Fruit fly (Drosophila melanogaster) whole organism, wandering third instar larva: Measurements from ENCODE around the gene red.

Experiments used
- Abd-B ChIP-seq: fragments of >200 bp; optimal IDR thresholded peaks from 2 replicates; lab custom pipeline; 2017; ENCODE audit warnings: missing biosample characterization, missing genetic modification characterization
- CG32264 ChIP-seq: fragments of 200-800 bp; sonication (Bioruptor generic); optimal IDR thresholded peaks from 2 replicates; lab custom pipeline; 2016; ENCODE audit warnings: missing biosample characterization, missing genetic modification characterization
- CG9705 ChIP-seq: fragments of 200-800 bp; sonication (Bioruptor generic); optimal IDR thresholded peaks from 2 replicates; lab custom pipeline; 2018; ENCODE audit warnings: missing biosample characterization, mild to moderate bottlenecking, missing genetic modification characterization
- CrebA ChIP-seq: fragments of 200-800 bp; sonication (Bioruptor generic); optimal IDR thresholded peaks from 2 replicates; lab custom pipeline; 2016; ENCODE audit warnings: missing biosample characterization, mild to moderate bottlenecking, missing genetic modification characterization, borderline replicate concordance
- Dfd ChIP-seq: fragments of >200 bp; optimal IDR thresholded peaks from 2 replicates; lab custom pipeline; 2017; ENCODE audit warnings: missing biosample characterization, missing genetic modification characterization
- Dif ChIP-seq: fragments of 200-275, 200-300 bp; sonication (Bioruptor generic); optimal IDR thresholded peaks from 2 replicates; lab custom pipeline; 2018; ENCODE audit warnings: missing biosample characterization, missing genetic modification characterization; ENCODE audit not compliant: partially characterized antibody
- GATAd ChIP-seq: sonication (Bioruptor generic); optimal IDR thresholded peaks from 2 replicates; lab custom pipeline; 2016; ENCODE audit warnings: missing biosample characterization, missing genetic modification characterization
- HLH106 ChIP-seq: fragments of 200-800 bp; optimal IDR thresholded peaks from 3 replicates; lab custom pipeline; 2019; ENCODE audit warnings: missing biosample characterization, mild to moderate bottlenecking, missing genetic modification characterization, moderate library complexity
- Hnf4 ChIP-seq: fragments of 200-800 bp; sonication (Bioruptor generic); optimal IDR thresholded peaks from 2 replicates; lab custom pipeline; 2016; ENCODE audit warnings: missing biosample characterization, mild to moderate bottlenecking, missing genetic modification characterization
- Hr78 ChIP-seq: fragments of >200 bp; optimal IDR thresholded peaks from 2 replicates; lab custom pipeline; 2017; ENCODE audit warnings: missing biosample characterization, missing genetic modification characterization
- Hr83 ChIP-seq: fragments of 200-300 bp; sonication (Bioruptor generic); optimal IDR thresholded peaks from 2 replicates; lab custom pipeline; 2016; ENCODE audit warnings: missing biosample characterization, mild to moderate bottlenecking, missing genetic modification characterization, moderate library complexity; ENCODE audit not compliant: poor library complexity, severe bottlenecking
- Jra ChIP-seq: sonication (Bioruptor generic); optimal IDR thresholded peaks from 2 replicates; lab custom pipeline; 2016; ENCODE audit warnings: missing biosample characterization, missing genetic modification characterization
- Mio ChIP-seq: sonication (Bioruptor generic); optimal IDR thresholded peaks from 2 replicates; lab custom pipeline; 2016; ENCODE audit warnings: missing biosample characterization, missing genetic modification characterization
- Myc ChIP-seq: fragments of >200 bp; optimal IDR thresholded peaks from 2 replicates; lab custom pipeline; 2017
- N ChIP-seq: fragments of >200 bp; optimal IDR thresholded peaks from 2 replicates; lab custom pipeline; 2018; ENCODE audit warnings: missing biosample characterization, missing external identifiers, missing genetic modification characterization
- OdsH ChIP-seq: fragments of 200-800 bp; sonication (Bioruptor generic); optimal IDR thresholded peaks from 2 replicates; lab custom pipeline; 2016; ENCODE audit warnings: missing biosample characterization, mild to moderate bottlenecking, missing genetic modification characterization
- Rel ChIP-seq, 2 experiments: fragments of 200-800 bp; sonication (Bioruptor generic) in 1 of 2; optimal IDR thresholded peaks; 2 replicates in 1 of 2; 3 replicates in 1 of 2; lab custom pipeline; 2016 to 2019; ENCODE audit warnings: mild to moderate bottlenecking in 2 of 2, missing biosample characterization in 2 of 2, missing genetic modification characterization in 2 of 2, moderate library complexity in 1 of 2
- Sp1 ChIP-seq: fragments of 200-800 bp; sonication (Bioruptor generic); optimal IDR thresholded peaks from 3 replicates; lab custom pipeline; 2019; ENCODE audit warnings: missing biosample characterization, mild to moderate bottlenecking, missing genetic modification characterization, moderate library complexity
- Vsx2 ChIP-seq: fragments of 200-300, 225-300 bp; sonication (Bioruptor generic); optimal IDR thresholded peaks from 2 replicates; lab custom pipeline; 2018; ENCODE audit warnings: missing biosample characterization, missing genetic modification characterization; ENCODE audit not compliant: partially characterized antibody
- br ChIP-seq: fragments of 200-800 bp; sonication (Bioruptor generic); optimal IDR thresholded peaks from 2 replicates; lab custom pipeline; 2016; ENCODE audit warnings: missing biosample characterization, missing genetic modification characterization
- brk ChIP-seq: fragments of 200-800 bp; sonication (Bioruptor generic); optimal IDR thresholded peaks from 2 replicates; lab custom pipeline; 2016; ENCODE audit warnings: missing biosample characterization, mild to moderate bottlenecking, missing genetic modification characterization
- dl ChIP-seq, 2 experiments: fragments of 175-275, 200-275 bp in 1 of 2; fragments of 200-275 bp in 1 of 2; sonication (Bioruptor generic); optimal IDR thresholded peaks; lab custom pipeline; 2018; ENCODE audit warnings: mild to moderate bottlenecking in 2 of 2, missing biosample characterization in 2 of 2, missing genetic modification characterization in 2 of 2, moderate library complexity in 2 of 2; ENCODE audit not compliant: partially characterized antibody in 2 of 2, insufficient read depth in 1 of 2
- dmrt93B ChIP-seq: fragments of 200-800 bp; sonication (Bioruptor generic); optimal IDR thresholded peaks from 2 replicates; lab custom pipeline; 2018; ENCODE audit warnings: missing biosample characterization, mild to moderate bottlenecking, missing genetic modification characterization
- dsf ChIP-seq: sonication (Bioruptor generic); optimal IDR thresholded peaks from 2 replicates; lab custom pipeline; 2016; ENCODE audit warnings: missing biosample characterization, missing genetic modification characterization, borderline replicate concordance
- ey ChIP-seq: fragments of 200-800 bp; sonication (Bioruptor generic); optimal IDR thresholded peaks from 2 replicates; lab custom pipeline; 2016; ENCODE audit warnings: missing biosample characterization, missing genetic modification characterization
- foxo ChIP-seq, 2 experiments: fragments of 200-800 bp; sonication (Bioruptor generic); optimal IDR thresholded peaks; 2 replicates in 1 of 2; 3 replicates in 1 of 2; lab custom pipeline; 2016 to 2017; ENCODE audit warnings: missing biosample characterization in 2 of 2, missing genetic modification characterization in 2 of 2
- fru ChIP-seq: fragments of 200-800 bp; sonication (Bioruptor generic); optimal IDR thresholded peaks from 3 replicates; lab custom pipeline; 2016; ENCODE audit warnings: missing biosample characterization, mild to moderate bottlenecking, missing genetic modification characterization
- h ChIP-seq: fragments of 200-800 bp; sonication (Bioruptor generic); optimal IDR thresholded peaks from 3 replicates; lab custom pipeline; 2016; ENCODE audit warnings: missing biosample characterization, mild to moderate bottlenecking, missing genetic modification characterization
- jim ChIP-seq: fragments of 175-275, 200-325 bp; sonication (Bioruptor generic); optimal IDR thresholded peaks from 2 replicates; lab custom pipeline; 2016; ENCODE audit warnings: missing biosample characterization, mild to moderate bottlenecking, missing genetic modification characterization
- lola ChIP-seq: fragments of >200 bp; optimal IDR thresholded peaks from 2 replicates; lab custom pipeline; 2017; ENCODE audit warnings: missing biosample characterization, missing genetic modification characterization
- pan ChIP-seq: fragments of >200 bp; optimal IDR thresholded peaks from 2 replicates; lab custom pipeline; 2017
- psq ChIP-seq: fragments of 200-800 bp; sonication (Bioruptor generic); optimal IDR thresholded peaks from 3 replicates; lab custom pipeline; 2017; ENCODE audit warnings: missing biosample characterization, mild to moderate bottlenecking, missing genetic modification characterization, moderate library complexity
- rgr ChIP-seq: fragments of 200-800 bp; sonication (Bioruptor generic); optimal IDR thresholded peaks from 3 replicates; lab custom pipeline; 2016; ENCODE audit warnings: missing biosample characterization, mild to moderate bottlenecking, missing genetic modification characterization
- sage ChIP-seq: fragments of 200-800 bp; sonication (Bioruptor generic); optimal IDR thresholded peaks from 2 replicates; lab custom pipeline; 2016; ENCODE audit warnings: missing biosample characterization, mild to moderate bottlenecking, missing genetic modification characterization
- sv ChIP-seq: fragments of 200-800 bp; sonication (Bioruptor generic); optimal IDR thresholded peaks from 3 replicates; lab custom pipeline; 2016; ENCODE audit warnings: missing biosample characterization, missing genetic modification characterization
- tai ChIP-seq: sonication (Bioruptor generic); optimal IDR thresholded peaks from 2 replicates; lab custom pipeline; 2016; ENCODE audit warnings: missing biosample characterization, missing genetic modification characterization
- usp ChIP-seq: fragments of >200 bp; optimal IDR thresholded peaks from 2 replicates; lab custom pipeline; 2017; ENCODE audit warnings: missing biosample characterization, missing genetic modification characterization
- woc ChIP-seq: sonication (Bioruptor generic); optimal IDR thresholded peaks from 2 replicates; lab custom pipeline; 2016; ENCODE audit warnings: missing biosample characterization, mild to moderate bottlenecking, missing genetic modification characterization

The red gene

dm6 chr3R:14327472-14328104, 38.7 kb downstream of the red start, which contains the start of gene spn-B:
Gene spn-B, plus strand, starts transcription at chr3R:14328051.
- TF ChIP-seq Mio (GFP tag; lab: Kevin White, UChicago) (no peak), lola (GFP tag; lab: Kevin White, UChicago) (no peak), CG32264 (GFP tag; lab: Kevin White, UChicago) (peak; percentile 53), br (GFP tag; lab: Kevin White, UChicago) (peak; percentile 79), woc (GFP tag; lab: Kevin White, UChicago) (peak; percentile 88), OdsH (GFP tag; lab: Kevin White, UChicago) (peak; percentile 80), rgr (peak; percentile 85), dsf (GFP tag; lab: Kevin White, UChicago) (peak; percentile 48), h (GFP tag; lab: Kevin White, UChicago) (peak; percentile 88), N (GFP tag; lab: Kevin White, UChicago) (no peak), Hnf4 (GFP tag; lab: Kevin White, UChicago) (peak; percentile 80), GATAd (GFP tag; lab: Kevin White, UChicago) (no peak), Hr83 (GFP tag; lab: Kevin White, UChicago) (peak; percentile 33), Myc (lab: Kevin White, UChicago) (no peak), sv (GFP tag; lab: Kevin White, UChicago) (peak; percentile 71), fru (GFP tag; lab: Kevin White, UChicago) (peak; percentile 85), CrebA (GFP tag; lab: Kevin White, UChicago) (no peak), pan (no peak), ey (GFP tag; lab: Kevin White, UChicago) (peak; percentile 75), Rel (GFP tag; optimal IDR thresholded peaks at IDR 0.05; lab: Kevin White, UChicago) (no peak), Rel (tag; optimal IDR thresholded peaks at IDR 0.05; lab: Kevin White, UChicago) (peak; percentile 32), Jra (GFP tag; lab: Kevin White, UChicago) (peak; percentile 61), HLH106 (tag; lab: Kevin White, UChicago) (peak; percentile 76), Dfd (GFP tag; lab: Kevin White, UChicago) (no peak), Dif (no peak), dl (GFP tag; optimal IDR thresholded peaks at IDR 0.05; lab: Kevin White, UChicago; ENCODE audit: insufficient read depth in 1 of 2, partially characterized antibody in 2 of 2) (no peak), jim (no peak), Vsx2 (GFP tag; lab: Kevin White, UChicago) (peak; percentile 28), psq (GFP tag; lab: Kevin White, UChicago) (peak; percentile 71), foxo (GFP tag; optimal IDR thresholded peaks at IDR 0.05; lab: Kevin White, UChicago) (peak; percentile 28 to 87), dmrt93B (peak; percentile 51), tai (GFP tag; lab: Kevin White, UChicago) (no peak), Sp1 (GFP tag; lab: Kevin White, UChicago) (peak; percentile 78), CG9705 (GFP tag; lab: Kevin White, UChicago) (peak; percentile 30), Abd-B (no peak), sage (GFP tag; lab: Kevin White, UChicago) (peak; percentile 70), usp (GFP tag; lab: Kevin White, UChicago) (no peak), brk (peak; percentile 86), Hr78 (no peak)

- TF ChIP-seq CG9705 (GFP tag; lab: Kevin White, UChicago) (no peak), sage (GFP tag; lab: Kevin White, UChicago) (no peak), Jra (GFP tag; lab: Kevin White, UChicago) (no peak), usp (GFP tag; lab: Kevin White, UChicago) (no peak)
Measured at dm6 chr3R:14329549-14329948, 40.7 kb downstream of the red start.
